Worm (Caenorhabditis elegans) whole organism, young adult: ENCODE measurements around the gene F32D8.11.

Experiments used
- D2030.7 ChIP-seq: fragments of 200-800 bp; sonication (Bioruptor generic); IDR thresholded peaks from 2 replicates; pipeline ENCODE4 v1.3.6; 2022; ENCODE audit warnings: missing genetic modification reagents, missing genetic modification characterization, missing compliant biosample characterization
- F22D6.2 ChIP-seq: sonication (generic microtip); optimal IDR thresholded peaks from 2 replicates; lab custom pipeline; 2016; ENCODE audit warnings: mild to moderate bottlenecking, missing genetic modification characterization, missing compliant biosample characterization
- F39B2.1 ChIP-seq: fragments of 200-800 bp; sonication (Bioruptor generic); IDR thresholded peaks from 2 replicates; pipeline ENCODE4 v1.3.6; 2022; ENCODE audit warnings: missing genetic modification reagents, missing genetic modification characterization, missing compliant biosample characterization
- F57A8.1 ChIP-seq: fragments of 200-800 bp; sonication (Bioruptor generic); optimal IDR thresholded peaks from 2 replicates; lab custom pipeline; 2018; ENCODE audit warnings: mild to moderate bottlenecking, missing genetic modification characterization, moderate library complexity, missing compliant biosample characterization
- K11D2.4 ChIP-seq: fragments of 200-800 bp; sonication (Bioruptor generic); IDR thresholded peaks from 2 replicates; pipeline ENCODE4 v1.3.6; 2022; ENCODE audit warnings: missing genetic modification reagents, missing genetic modification characterization, missing compliant biosample characterization
- ZK185.1 ChIP-seq: sonication (generic microtip); optimal IDR thresholded peaks from 2 replicates; lab custom pipeline; 2016; ENCODE audit warnings: mild to moderate bottlenecking, missing genetic modification characterization, missing compliant biosample characterization; ENCODE audit not compliant: poor library complexity, severe bottlenecking
- ama-1 ChIP-seq, 3 experiments: fragments of 150-350 bp in 1 of 3; sonication (generic microtip) in 2 of 3; optimal IDR thresholded peaks; 2 replicates each; lab custom pipeline; 2014 to 2018; ENCODE audit warnings: missing biosample characterization in 2 of 3, missing genetic modification characterization in 2 of 3, missing genetic modification reagents in 2 of 3
- athp-1 ChIP-seq: sonication (generic microtip); optimal IDR thresholded peaks from 2 replicates; lab custom pipeline; 2017; ENCODE audit warnings: mild to moderate bottlenecking, missing genetic modification characterization, missing compliant biosample characterization
- attf-5 ChIP-seq: fragments of 200-800 bp; sonication (Bioruptor generic); optimal IDR thresholded peaks from 2 replicates; lab custom pipeline; 2018; ENCODE audit warnings: mild to moderate bottlenecking, missing genetic modification characterization, missing compliant biosample characterization
- bed-2 ChIP-seq: fragments of 200-800 bp; sonication (Bioruptor generic); IDR thresholded peaks from 2 replicates; pipeline ENCODE4 v1.3.6; 2022; ENCODE audit warnings: missing genetic modification reagents, missing genetic modification characterization, missing compliant biosample characterization
- cebp-1 ChIP-seq, 2 experiments: fragments of 200-800 bp in 1 of 2; sonication (Bioruptor generic) in 1 of 2; sonication (generic microtip) in 1 of 2; IDR thresholded peaks in 1 of 2; optimal IDR thresholded peaks in 1 of 2; 2 replicates each; pipeline versions ENCODE4 v1.3.6 to Lab custom; 2017 to 2022; ENCODE audit warnings: missing compliant biosample characterization in 2 of 2, missing genetic modification characterization in 2 of 2, mild to moderate bottlenecking in 1 of 2, missing genetic modification reagents in 1 of 2, moderate library complexity in 1 of 2
- ceh-100 ChIP-seq: fragments of 200-800 bp; sonication (Bioruptor generic); IDR thresholded peaks from 2 replicates; pipeline ENCODE4 v1.3.6; 2022; ENCODE audit warnings: missing genetic modification reagents, missing genetic modification characterization, missing compliant biosample characterization
- ceh-27 ChIP-seq: fragments of 200-800 bp; sonication (Bioruptor generic); optimal IDR thresholded peaks from 2 replicates; lab custom pipeline; 2018; ENCODE audit warnings: mild to moderate bottlenecking, missing genetic modification characterization, moderate library complexity, missing compliant biosample characterization
- ceh-40 ChIP-seq: fragments of 200-800 bp; sonication (Bioruptor generic); IDR thresholded peaks from 2 replicates; pipeline ENCODE4 v1.3.6; 2022; ENCODE audit warnings: missing genetic modification characterization, missing compliant biosample characterization
- ceh-91 ChIP-seq: fragments of 200-800 bp; sonication (Bioruptor generic); IDR thresholded peaks from 2 replicates; pipeline ENCODE4 v1.3.6; 2022; ENCODE audit warnings: missing genetic modification reagents, missing genetic modification characterization, missing compliant biosample characterization
- die-1 ChIP-seq: sonication (generic microtip); optimal IDR thresholded peaks from 2 replicates; lab custom pipeline; 2016; ENCODE audit warnings: missing genotype, mild to moderate bottlenecking, missing genetic modification characterization, missing compliant biosample characterization
- dpff-1 ChIP-seq: sonication (generic microtip); optimal IDR thresholded peaks from 2 replicates; lab custom pipeline; 2017; ENCODE audit warnings: mild to moderate bottlenecking, missing genetic modification characterization, missing compliant biosample characterization
- egrh-3 ChIP-seq: fragments of 200-800 bp; sonication (Bioruptor generic); IDR thresholded peaks from 2 replicates; pipeline ENCODE4 v1.3.6; 2022; ENCODE audit warnings: missing genetic modification reagents, missing genetic modification characterization, missing compliant biosample characterization
- ets-4 ChIP-seq: fragments of 200-800 bp; sonication (Bioruptor generic); optimal IDR thresholded peaks from 2 replicates; lab custom pipeline; 2018; ENCODE audit warnings: mild to moderate bottlenecking, missing genetic modification characterization, missing compliant biosample characterization
- gei-17 ChIP-seq: fragments of 200-800 bp; sonication (Bioruptor generic); optimal IDR thresholded peaks from 2 replicates; lab custom pipeline; 2018; ENCODE audit warnings: mild to moderate bottlenecking, missing genetic modification characterization, missing compliant biosample characterization
- him-1 ChIP-seq: sonication (generic microtip); optimal IDR thresholded peaks from 2 replicates; lab custom pipeline; 2016; ENCODE audit warnings: missing genotype, missing genetic modification reagents, missing genetic modification characterization, missing compliant biosample characterization
- hlh-12 ChIP-seq: sonication (generic microtip); optimal IDR thresholded peaks from 2 replicates; lab custom pipeline; 2016; ENCODE audit warnings: missing genetic modification characterization, missing compliant biosample characterization
- hrde-1 ChIP-seq: sonication (generic microtip); optimal IDR thresholded peaks from 2 replicates; lab custom pipeline; 2016; ENCODE audit warnings: missing genetic modification characterization, mild to moderate bottlenecking, missing compliant biosample characterization, moderate library complexity, missing genotype, missing genetic modification reagents, borderline replicate concordance
- madf-8 ChIP-seq: fragments of 200-800 bp; sonication (Bioruptor generic); conservative IDR thresholded peaks from 2 replicates; pipeline ENCODE4 v1.3.6; 2022; ENCODE audit warnings: missing genetic modification reagents, missing genetic modification characterization, missing compliant biosample characterization
- mel-28 ChIP-seq: sonication (generic microtip); optimal IDR thresholded peaks from 2 replicates; lab custom pipeline; 2016; ENCODE audit warnings: borderline replicate concordance, mild to moderate bottlenecking, missing genetic modification characterization, missing compliant biosample characterization
- nhr-179 ChIP-seq: sonication (generic microtip); optimal IDR thresholded peaks from 2 replicates; lab custom pipeline; 2016; ENCODE audit warnings: mild to moderate bottlenecking, missing genetic modification characterization, missing compliant biosample characterization
- nhr-80 ChIP-seq: sonication (generic microtip); optimal IDR thresholded peaks from 2 replicates; lab custom pipeline; 2016; ENCODE audit warnings: missing genetic modification characterization, missing compliant biosample characterization
- pbrm-1 ChIP-seq: fragments of 200-800 bp; sonication (Bioruptor generic); IDR thresholded peaks from 2 replicates; pipeline ENCODE4 v1.3.6; 2022; ENCODE audit warnings: missing genetic modification reagents, missing genetic modification characterization, missing compliant biosample characterization
- rpc-1 ChIP-seq, 2 experiments: fragments of 150-350 bp in 1 of 2; sonication (generic microtip) in 1 of 2; optimal IDR thresholded peaks; 2 replicates each; lab custom pipeline; 2014 to 2018; ENCODE audit warnings: missing biosample characterization in 1 of 2, missing genetic modification characterization in 1 of 2, missing genetic modification reagents in 1 of 2, missing genotype in 1 of 2
- sdz-38 ChIP-seq: sonication (generic microtip); optimal IDR thresholded peaks from 2 replicates; lab custom pipeline; 2016; ENCODE audit warnings: missing genotype, missing genetic modification characterization, missing compliant biosample characterization
- somi-1 ChIP-seq: fragments of 200-800 bp; sonication (Bioruptor generic); optimal IDR thresholded peaks from 2 replicates; lab custom pipeline; 2018; ENCODE audit warnings: mild to moderate bottlenecking, missing genetic modification characterization, missing compliant biosample characterization
- tbp1 ChIP-seq: fragments of 200-800 bp; sonication (Bioruptor generic); optimal IDR thresholded peaks from 2 replicates; lab custom pipeline; 2018; ENCODE audit warnings: mild to moderate bottlenecking, missing genetic modification characterization, missing compliant biosample characterization
- xnd-1 ChIP-seq: sonication (generic microtip); optimal IDR thresholded peaks from 2 replicates; lab custom pipeline; 2016; ENCODE audit warnings: missing genotype, missing genetic modification reagents, missing genetic modification characterization, missing compliant biosample characterization
- ztf-22 ChIP-seq: fragments of 200-800 bp; sonication (Bioruptor generic); optimal IDR thresholded peaks from 2 replicates; lab custom pipeline; 2018; ENCODE audit warnings: mild to moderate bottlenecking, missing genetic modification characterization, moderate library complexity, missing compliant biosample characterization
- ztf-26 ChIP-seq: sonication (generic microtip); optimal IDR thresholded peaks from 2 replicates; lab custom pipeline; 2017; ENCODE audit warnings: missing genetic modification characterization, missing compliant biosample characterization

F32D8.11 gene

DNA sequence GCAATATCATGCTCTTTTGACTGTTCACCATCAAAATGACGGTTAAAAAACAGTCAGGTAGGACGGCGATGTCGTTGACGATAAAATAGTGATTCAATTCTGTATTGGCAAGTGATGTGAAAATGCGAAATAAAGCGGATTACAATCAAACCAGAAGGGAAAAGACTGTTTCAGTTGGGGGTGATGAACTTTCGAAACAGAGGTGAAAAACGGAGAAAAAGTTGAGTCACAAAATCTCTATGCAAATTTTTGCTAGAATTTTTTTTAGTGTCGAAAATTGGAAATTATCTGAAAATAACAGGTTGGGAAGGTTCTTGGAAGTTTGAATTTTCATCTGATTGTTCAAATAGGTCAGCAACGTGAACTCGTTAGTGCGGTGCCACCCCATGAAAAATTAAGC is 32.8 kb upstream of the F32D8.11 start, which contains the start of gene nas-31:
nas-31 (minus strand) TSS at position 101 of the 400 bp plus-strand sequence.
- no peak for TF ChIP-seq bed-2 (GFP tag; lab: Robert Waterston, UW)
- TF ChIP-seq cebp-1 (GFP tag; IDR thresholded peaks at IDR 0.05; lab: Robert Waterston, UW): no peak
- no peak for TF ChIP-seq cebp-1 (tag; optimal IDR thresholded peaks at IDR 0.05; lab: Kevin White, UChicago)
- TF ChIP-seq ceh-27 (GFP tag; lab: Kevin White, UChicago): no peak
- TF ChIP-seq ceh-100 (GFP tag; lab: Robert Waterston, UW): no peak
- no peak for TF ChIP-seq rpc-1 (optimal IDR thresholded peaks at IDR 0.05; lab: Kevin White, UChicago)
- TF ChIP-seq rpc-1 (tag; optimal IDR thresholded peaks at IDR 0.05; lab: Kevin White, UChicago): no peak
- TF ChIP-seq ceh-91 (GFP tag; lab: Robert Waterston, UW): no peak
- no peak for TF ChIP-seq tbp1 (GFP tag; lab: Kevin White, UChicago)
- TF ChIP-seq him-1 (tag; lab: Kevin White, UChicago): no peak

DNA sequence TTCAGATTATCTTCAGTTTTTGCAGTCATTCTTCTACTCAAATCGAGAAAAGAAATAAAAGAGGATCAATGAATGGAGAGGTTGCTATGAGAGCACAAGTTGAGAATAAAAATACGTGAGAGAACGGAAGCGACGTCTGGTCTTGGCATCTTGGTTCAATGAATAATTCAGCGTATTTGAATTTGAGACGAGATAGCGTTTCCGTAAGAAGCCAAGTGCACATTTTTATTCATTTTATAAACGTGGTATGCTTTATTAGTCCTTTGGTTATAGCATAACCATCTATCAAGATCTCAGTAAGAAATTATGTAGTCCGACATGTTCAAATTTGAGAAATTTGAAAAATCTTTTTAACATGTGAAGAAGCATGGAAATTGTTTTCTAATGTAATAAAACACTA is 29.4 kb upstream of the F32D8.11 start, which contains the start of gene F58B4.2:
F58B4.2 (minus strand) TSS at position 101 of the 400 bp plus-strand sequence.
- TF ChIP-seq ama-1 (optimal IDR thresholded peaks at IDR 0.05; lab: Kevin White, UChicago): no peak
- TF ChIP-seq ama-1 (GFP tag; optimal IDR thresholded peaks at IDR 0.05; lab: Kevin White, UChicago): no peak
- no peak for TF ChIP-seq ztf-22
- no peak for TF ChIP-seq die-1 (tag; lab: Kevin White, UChicago)
- TF ChIP-seq attf-5 (GFP tag; lab: Kevin White, UChicago): no peak
- no peak for TF ChIP-seq xnd-1
- TF ChIP-seq nhr-80 (tag; lab: Kevin White, UChicago): no peak
- TF ChIP-seq ceh-91 (GFP tag; lab: Robert Waterston, UW): no peak
- TF ChIP-seq ceh-40: no peak
- no peak for TF ChIP-seq ztf-26 (tag; lab: Kevin White, UChicago)
- no peak for TF ChIP-seq sdz-38 (tag; lab: Kevin White, UChicago)
- TF ChIP-seq F39B2.1 (GFP tag; lab: Robert Waterston, UW): no peak
- TF ChIP-seq hlh-12: no peak
- TF ChIP-seq athp-1 (tag; lab: Kevin White, UChicago): no peak
- TF ChIP-seq dpff-1 (tag; lab: Kevin White, UChicago): no peak
- TF ChIP-seq D2030.7 (GFP tag; lab: Robert Waterston, UW): no peak
- no peak for TF ChIP-seq F22D6.2 (tag; lab: Kevin White, UChicago)
- no peak for TF ChIP-seq nhr-179 (tag; lab: Kevin White, UChicago)

DNA sequence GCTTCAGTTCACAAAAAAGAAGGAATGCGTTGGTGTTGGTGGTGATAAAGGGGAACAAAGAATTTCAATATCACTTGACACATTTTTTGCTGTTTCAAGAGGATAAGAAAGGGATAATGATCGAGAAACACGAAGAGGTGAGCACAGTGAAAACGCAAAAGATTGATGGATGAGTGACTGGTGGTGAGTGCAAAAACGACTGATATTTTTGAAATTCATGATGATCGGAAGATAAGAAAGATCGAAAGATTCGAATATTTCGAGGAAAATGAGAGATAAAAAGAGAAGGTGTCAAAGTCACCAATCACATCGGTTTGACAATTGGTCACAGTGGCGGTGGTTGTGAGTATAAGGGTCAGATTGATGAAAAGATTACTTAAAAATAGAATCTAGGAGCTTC is 27.0 kb upstream of the F32D8.11 start:
- TF ChIP-seq mel-28 (tag; lab: Kevin White, UChicago) (no peak), F57A8.1 (GFP tag; lab: Kevin White, UChicago) (no peak), ets-4 (no peak), somi-1 (GFP tag; lab: Kevin White, UChicago) (no peak), ama-1 (optimal IDR thresholded peaks at IDR 0.05; lab: Kevin White, UChicago) (no peak), ama-1 (GFP tag; optimal IDR thresholded peaks at IDR 0.05; lab: Kevin White, UChicago) (no peak), madf-8 (GFP tag; lab: Robert Waterston, UW) (no peak), ZK185.1 (tag; lab: Kevin White, UChicago) (no peak), pbrm-1 (GFP tag; lab: Robert Waterston, UW) (no peak), athp-1 (tag; lab: Kevin White, UChicago) (no peak), hrde-1 (tag; lab: Kevin White, UChicago) (no peak), egrh-3 (no peak), K11D2.4 (GFP tag; lab: Robert Waterston, UW) (no peak), gei-17 (no peak)
